Fruit fly (Drosophila melanogaster) whole organism: ENCODE data around the gene CG6066.

Experiments
- CG8478 ChIP-seq: fragments of >200 bp; optimal IDR thresholded peaks from 2 replicates; lab custom pipeline; 2018; ENCODE audit warnings: inconsistent platforms
- Dll ChIP-seq: fragments of >200 bp; optimal IDR thresholded peaks from 2 replicates; lab custom pipeline; 2017
- EcR ChIP-seq, 2 experiments: fragments of >200 bp; optimal IDR thresholded peaks; 2 replicates each; lab custom pipeline; 2017; ENCODE audit warnings: missing biosample characterization in 2 of 2, missing genetic modification characterization in 2 of 2, missing genetic modification reagents in 2 of 2
- pan ChIP-seq: fragments of >200 bp; optimal IDR thresholded peaks from 2 replicates; lab custom pipeline; 2017
- psq ChIP-seq: fragments of >200 bp; optimal IDR thresholded peaks from 2 replicates; lab custom pipeline; 2017
- usp ChIP-seq: fragments of >200 bp; optimal IDR thresholded peaks from 2 replicates; lab custom pipeline; 2017; ENCODE audit warnings: missing biosample characterization, missing genetic modification characterization, mixed read lengths

CG6066 gene

DNA sequence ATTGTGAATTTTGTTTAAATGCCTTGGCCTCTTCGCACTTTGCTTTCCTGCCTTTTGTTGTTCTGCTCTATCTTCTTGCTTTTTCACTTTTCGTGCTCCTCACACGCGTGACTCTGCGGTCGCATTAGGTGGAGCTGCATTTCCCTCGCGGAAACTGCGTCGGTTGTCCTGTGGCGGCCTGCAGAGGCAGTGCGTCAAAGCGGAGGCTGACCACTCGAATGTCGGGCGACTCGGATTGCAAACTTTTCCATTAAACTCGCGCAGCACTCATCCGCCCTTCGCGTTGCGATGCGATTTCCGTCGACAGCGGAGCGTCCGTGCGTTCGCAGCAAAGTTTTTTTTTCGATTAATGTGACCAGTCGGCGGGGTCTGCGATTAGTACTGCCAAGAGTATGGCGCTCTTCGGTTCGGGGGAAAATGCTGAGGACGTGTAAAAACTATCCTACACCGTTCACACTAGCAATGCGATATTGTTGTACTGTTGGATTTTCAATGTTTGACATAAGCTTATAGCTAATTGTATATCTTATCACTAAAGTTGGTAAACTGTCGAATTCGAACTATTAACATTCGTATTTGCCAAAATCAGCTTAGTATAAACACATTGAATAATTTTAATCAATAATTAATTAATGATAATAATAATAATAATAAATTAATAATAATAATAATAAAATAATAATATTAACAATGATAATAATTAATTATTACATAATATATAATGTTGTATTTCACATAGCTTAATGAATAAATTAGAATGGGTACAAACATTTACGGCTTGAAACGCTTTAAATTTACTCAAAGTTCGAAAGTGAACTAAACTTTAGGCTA lies 34.4 kb upstream of the CG6066 start, which contains the start of gene CG6051:
Gene CG6051, minus strand, starts transcription at position 385 of the 831 bp plus-strand sequence.
- TF ChIP-seq EcR (GFP tag; optimal IDR thresholded peaks at IDR 0.05; lab: Kevin White, UChicago) (no peak), pan (lab: Kevin White, UChicago) (no peak), psq (no peak), Dll (no peak), usp (GFP tag; lab: Kevin White, UChicago) (no peak), CG8478 (lab: Kevin White, UChicago) (no peak)

DNA sequence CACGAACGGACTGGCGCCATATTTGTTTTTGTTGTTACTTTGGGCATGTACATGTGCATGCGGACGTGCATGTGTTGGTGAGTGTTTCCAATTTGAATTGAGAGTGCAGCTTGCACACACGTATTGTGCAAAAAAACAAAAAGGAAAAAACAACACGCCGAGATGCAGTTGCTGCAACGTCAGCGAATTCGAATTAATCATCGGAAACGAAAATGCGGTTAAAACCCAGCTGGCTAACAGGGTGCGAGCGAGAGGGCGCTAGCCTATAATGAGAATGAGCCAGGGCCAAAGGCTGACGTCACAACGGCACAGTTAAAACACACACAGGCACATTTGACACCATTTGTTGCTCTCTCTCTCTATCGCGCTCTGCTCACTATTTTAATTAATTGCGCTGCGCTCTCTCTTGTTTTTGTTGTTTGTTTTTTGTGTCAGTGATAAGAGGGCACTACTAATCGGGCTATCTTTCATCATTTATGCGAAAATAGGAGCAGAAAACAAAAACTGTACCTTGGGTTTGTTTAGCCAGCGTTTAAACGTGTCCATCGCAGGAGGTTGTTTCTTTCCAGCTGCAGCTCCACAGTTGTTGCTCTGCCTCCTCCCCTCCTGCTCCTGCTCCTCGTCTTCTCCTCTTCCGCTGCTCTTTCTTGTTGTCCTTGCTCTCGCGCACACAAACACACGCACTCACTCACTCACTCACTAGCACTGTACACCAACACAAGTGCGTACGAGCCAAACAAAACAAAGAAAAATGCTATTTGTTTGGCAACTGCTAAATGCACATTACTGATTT lies 33.6 kb upstream of the CG6066 start:
- TF ChIP-seq usp (GFP tag; lab: Kevin White, UChicago) (no peak), Dll (peak; percentile 51)

DNA sequence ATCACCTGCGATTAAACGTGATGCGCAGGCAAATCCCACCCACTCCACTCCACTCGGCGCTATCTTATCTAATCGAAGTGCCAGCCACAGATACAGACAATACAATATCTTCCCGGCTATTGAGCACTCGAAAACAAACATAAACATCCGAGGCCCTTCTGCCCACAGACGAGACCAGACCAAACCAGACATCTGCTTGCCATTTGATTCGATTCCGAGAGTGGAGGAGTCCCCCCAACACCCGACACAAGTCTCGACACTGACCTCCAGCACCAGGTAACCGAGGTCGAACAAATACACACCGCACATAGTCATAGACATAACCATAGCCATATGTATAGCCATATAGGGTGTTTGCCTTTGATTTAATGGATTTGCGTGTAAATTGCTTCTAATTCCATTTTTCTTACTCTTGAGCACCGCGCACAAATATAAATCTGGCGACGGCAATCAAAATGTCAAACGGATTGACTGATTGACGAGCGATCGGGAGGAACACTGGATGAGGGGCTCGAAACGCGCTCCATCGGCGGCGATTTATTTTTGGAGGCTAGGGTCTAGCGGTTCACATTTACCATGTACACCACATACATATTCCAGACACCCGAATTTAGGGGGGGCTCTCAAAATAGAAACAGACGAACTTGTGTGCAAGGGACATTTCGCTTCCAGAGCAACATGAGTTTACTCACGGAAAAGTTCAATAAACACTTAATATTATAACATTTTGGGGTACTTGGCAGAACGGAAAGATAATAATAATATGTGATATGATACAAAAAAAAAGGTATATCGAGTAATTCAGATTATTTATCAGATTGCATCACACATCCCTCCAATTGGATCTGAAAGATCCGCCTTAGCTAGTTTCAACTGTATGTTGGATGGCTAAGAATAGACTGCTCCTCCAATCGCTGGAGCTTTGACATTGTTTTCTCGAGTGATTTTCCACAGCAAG lies 32.6 kb upstream of the CG6066 start:
- TF ChIP-seq psq (no peak), usp (GFP tag; lab: Kevin White, UChicago) (no peak), pan (lab: Kevin White, UChicago) (no peak), Dll (no peak), EcR (GFP tag; optimal IDR thresholded peaks at IDR 0.05; lab: Kevin White, UChicago) (no peak), CG8478 (lab: Kevin White, UChicago) (no peak)

DNA sequence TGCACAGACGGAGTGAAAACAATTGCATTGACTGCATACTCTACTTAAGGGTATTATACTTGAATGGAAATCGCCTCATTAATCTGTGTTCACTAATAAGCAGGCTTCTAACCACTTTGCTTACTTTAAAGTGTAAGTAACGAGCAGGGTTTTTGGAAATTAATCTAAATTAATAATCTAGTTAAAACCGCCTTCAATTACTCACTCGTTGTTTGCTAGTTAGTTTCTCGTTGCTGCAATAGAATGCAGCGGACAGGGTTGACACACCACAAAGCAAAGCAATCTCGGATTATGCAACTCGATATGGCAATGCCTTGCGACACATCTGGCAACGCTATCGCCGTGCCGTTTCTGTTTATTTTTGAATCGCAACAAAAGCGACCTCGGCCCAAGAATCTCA lies 23.5 kb upstream of the CG6066 start:
- TF ChIP-seq pan (lab: Kevin White, UChicago), result no peak
- TF ChIP-seq psq, result no peak
- no peak for TF ChIP-seq Dll
- no peak for TF ChIP-seq EcR (GFP tag; optimal IDR thresholded peaks at IDR 0.05; lab: Kevin White, UChicago)
- no peak for TF ChIP-seq usp (GFP tag; lab: Kevin White, UChicago)
- TF ChIP-seq CG8478 (lab: Kevin White, UChicago), result no peak

DNA sequence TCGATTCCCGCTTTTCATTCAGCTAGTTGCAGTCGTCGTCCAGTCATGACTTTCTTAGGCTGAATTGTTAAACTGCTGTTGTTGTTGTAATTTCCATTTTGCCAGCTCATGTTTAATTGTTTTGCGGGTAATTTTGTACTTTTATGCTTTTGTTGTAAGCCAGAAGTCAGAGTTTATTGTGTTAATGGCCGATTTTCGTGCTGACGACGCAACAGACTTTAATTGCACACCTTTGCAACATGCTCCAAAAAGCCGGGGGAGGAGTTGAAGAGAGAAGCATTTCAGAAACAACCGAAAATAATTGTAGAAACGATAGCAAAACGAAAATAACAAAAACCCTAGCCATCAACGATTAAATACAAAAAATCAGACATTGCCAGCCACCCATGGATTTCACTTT lies 22.2 kb upstream of the CG6066 start:
- TF ChIP-seq CG8478 (lab: Kevin White, UChicago), result no peak
- TF ChIP-seq psq, result no peak
- no peak for TF ChIP-seq Dll
- no peak for TF ChIP-seq EcR (GFP tag; optimal IDR thresholded peaks at IDR 0.05; lab: Kevin White, UChicago)
- TF ChIP-seq usp (GFP tag; lab: Kevin White, UChicago), result no peak
- no peak for TF ChIP-seq pan (lab: Kevin White, UChicago)

DNA sequence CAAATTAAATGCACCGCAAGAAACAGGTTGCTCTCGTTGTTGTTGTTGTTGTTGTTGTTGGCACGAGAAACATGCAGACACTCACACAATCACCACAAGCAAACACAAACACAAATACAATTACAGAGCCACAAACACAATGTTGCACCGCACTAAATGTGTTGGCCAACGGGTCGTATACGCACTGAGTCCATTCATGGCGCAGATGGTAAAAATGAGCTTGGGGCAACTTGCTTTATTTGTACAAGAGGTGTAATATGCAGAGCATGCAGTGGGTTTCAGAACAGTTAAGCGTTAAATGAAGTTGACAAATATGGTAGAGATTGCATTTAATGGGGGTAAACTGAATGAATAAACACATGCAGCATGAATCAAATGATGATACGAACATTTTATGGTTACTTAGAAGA lies 21.4 kb upstream of the CG6066 start:
- TF ChIP-seq psq (no peak), CG8478 (lab: Kevin White, UChicago) (no peak), Dll (no peak)

DNA sequence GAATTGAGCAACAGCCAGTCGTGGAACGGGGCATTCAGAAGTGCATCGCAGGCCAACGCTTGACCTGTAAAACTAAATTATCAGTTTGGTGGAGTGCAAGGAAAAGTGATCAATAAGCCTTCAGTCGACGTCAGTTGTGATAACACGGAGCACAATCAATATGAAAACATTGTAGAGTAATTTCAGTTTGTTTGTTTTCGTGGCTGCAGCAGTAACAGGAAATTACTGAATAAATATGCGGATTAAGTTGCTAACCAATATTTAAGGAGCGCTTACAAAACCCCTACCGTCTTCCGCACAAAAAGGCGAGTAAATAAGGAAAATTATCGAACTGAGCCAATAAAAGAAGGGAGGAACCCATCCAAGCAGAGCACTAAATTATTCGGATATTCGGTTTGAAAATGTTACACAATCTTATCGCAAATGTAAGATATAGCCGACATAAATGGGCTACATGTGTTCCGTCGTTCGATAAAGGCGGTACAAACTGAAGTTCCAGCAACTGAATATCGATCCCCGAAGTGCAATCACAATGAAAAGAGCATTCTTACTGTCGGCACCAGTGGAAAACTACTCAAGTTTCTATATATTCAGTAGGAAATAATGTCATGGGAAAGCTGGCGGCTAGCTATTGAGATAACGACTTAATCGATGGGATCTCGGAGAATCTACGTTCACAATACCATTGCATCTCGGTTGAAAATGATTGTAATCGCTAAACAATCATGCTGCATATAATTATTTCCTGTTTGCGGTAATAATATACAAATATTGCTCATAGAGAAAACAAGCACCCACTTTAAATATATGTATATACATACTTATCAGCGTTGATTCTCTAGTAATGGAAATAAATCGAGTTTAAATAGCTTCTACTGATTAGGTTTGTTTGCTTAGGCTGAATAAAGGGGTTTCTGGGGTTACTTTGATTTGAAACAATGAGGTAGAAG lies 19.5 kb upstream of the CG6066 start:
- no peak for TF ChIP-seq EcR (GFP tag; optimal IDR thresholded peaks at IDR 0.05; lab: Kevin White, UChicago)
- no peak for TF ChIP-seq usp (GFP tag; lab: Kevin White, UChicago)
- no peak for TF ChIP-seq CG8478 (lab: Kevin White, UChicago)
- TF ChIP-seq pan (lab: Kevin White, UChicago), result no peak
- no peak for TF ChIP-seq Dll
- no peak for TF ChIP-seq psq

DNA sequence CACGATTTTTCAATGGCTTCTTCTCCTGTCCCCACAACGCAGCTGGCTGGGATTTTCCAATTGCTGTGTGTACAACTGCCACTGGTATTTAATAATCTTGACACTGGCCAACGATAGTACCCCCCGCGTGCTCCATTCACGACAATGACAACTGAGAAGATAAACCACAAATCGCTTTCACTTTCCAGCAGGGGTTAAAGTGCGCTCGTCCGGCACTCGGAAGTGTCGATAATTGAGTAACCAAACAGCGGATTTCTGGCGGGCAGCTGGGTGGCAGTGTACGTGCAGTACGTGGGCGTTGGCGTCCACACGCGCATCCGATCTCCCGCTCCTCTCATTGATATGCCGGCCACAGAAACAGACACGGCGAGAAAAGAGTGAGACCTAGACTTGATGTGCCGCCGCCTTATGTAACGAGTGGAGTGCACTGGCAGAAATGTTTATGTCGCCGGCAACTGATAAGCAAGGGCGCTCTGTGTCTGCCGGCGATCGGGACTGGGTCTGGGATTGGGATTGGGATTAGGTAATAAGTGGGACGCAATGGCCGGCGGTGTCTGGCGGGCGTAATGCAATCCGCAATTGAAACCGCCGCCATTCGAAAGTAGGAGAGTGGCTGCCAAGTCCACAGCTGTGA lies 18.3 kb upstream of the CG6066 start:
- TF ChIP-seq CG8478 (lab: Kevin White, UChicago) (no peak), pan (lab: Kevin White, UChicago) (no peak), EcR (GFP tag; optimal IDR thresholded peaks at IDR 0.05; lab: Kevin White, UChicago) (no peak), psq (no peak), usp (GFP tag; lab: Kevin White, UChicago) (no peak), Dll (no peak)

DNA sequence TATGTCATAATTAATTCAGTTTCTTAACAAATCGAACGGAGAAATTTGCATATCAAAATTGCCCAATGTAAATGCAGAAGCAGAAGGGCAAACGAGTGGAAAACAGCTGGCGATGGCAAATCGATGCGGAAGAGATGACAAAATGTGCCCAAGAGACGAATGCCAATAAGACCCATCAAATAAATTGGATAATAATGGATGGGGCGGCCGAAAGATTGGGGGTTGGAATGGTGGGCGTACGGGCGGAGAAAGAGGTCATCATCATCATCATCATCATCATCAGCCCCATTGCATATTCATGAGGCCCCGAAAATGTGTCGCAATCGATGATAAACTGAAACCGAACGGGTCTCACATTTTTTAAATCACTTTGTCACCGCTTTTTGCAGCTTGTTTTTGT lies 17.5 kb upstream of the CG6066 start:
- TF ChIP-seq pan (lab: Kevin White, UChicago), result no peak
- no peak for TF ChIP-seq EcR (GFP tag; optimal IDR thresholded peaks at IDR 0.05; lab: Kevin White, UChicago)
- no peak for TF ChIP-seq psq
- TF ChIP-seq CG8478 (lab: Kevin White, UChicago), result no peak
- TF ChIP-seq Dll, result no peak
- no peak for TF ChIP-seq usp (GFP tag; lab: Kevin White, UChicago)

DNA sequence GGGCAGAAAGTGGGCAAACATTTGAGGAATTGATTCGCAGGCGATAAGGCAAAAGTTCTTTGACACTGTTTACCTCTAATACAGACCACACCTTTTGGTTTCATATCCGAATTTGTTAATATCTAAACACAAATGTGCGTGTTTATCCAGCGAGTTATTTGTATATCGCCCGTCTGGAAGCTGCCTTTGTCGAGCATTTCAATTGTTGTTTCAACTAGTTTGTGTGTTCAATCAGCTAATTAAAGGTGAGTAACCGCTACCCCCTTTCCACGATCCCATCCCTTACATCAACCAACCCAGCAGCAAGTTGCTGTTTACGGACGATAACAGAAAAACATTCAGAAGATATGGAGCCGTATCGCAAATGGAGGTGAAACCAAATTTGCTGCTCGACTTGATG lies 14.9 kb upstream of the CG6066 start:
- no peak for TF ChIP-seq pan (lab: Kevin White, UChicago)
- no peak for TF ChIP-seq Dll
- no peak for TF ChIP-seq psq
- no peak for TF ChIP-seq CG8478 (lab: Kevin White, UChicago)
- no peak for TF ChIP-seq EcR (GFP tag; optimal IDR thresholded peaks at IDR 0.05; lab: Kevin White, UChicago)
- TF ChIP-seq usp (GFP tag; lab: Kevin White, UChicago), result no peak
